Worm (Caenorhabditis elegans) whole organism, L2 larva: Measurements from ENCODE around the gene C06A6.4.
A peak's percentile ranks its signal among the peaks of the same experiment; 100 is the strongest.

Experiments
- C34F6.9 ChIP-seq: fragments of 150-350 bp; optimal IDR thresholded peaks from 2 replicates; lab custom pipeline; 2014; ENCODE audit warnings: missing biosample characterization, missing genetic modification characterization
- F13H6.1 ChIP-seq: sonication (generic microtip); optimal IDR thresholded peaks from 2 replicates; lab custom pipeline; 2016; ENCODE audit warnings: missing genetic modification characterization, missing compliant biosample characterization
- Y55F3AM.14 ChIP-seq: fragments of 200-800 bp; sonication (Bioruptor generic); optimal IDR thresholded peaks from 2 replicates; lab custom pipeline; 2018; ENCODE audit warnings: mild to moderate bottlenecking, missing genetic modification characterization, missing compliant biosample characterization
- ZK546.5 ChIP-seq: sonication (generic microtip); optimal IDR thresholded peaks from 2 replicates; lab custom pipeline; 2017; ENCODE audit warnings: missing biosample characterization, missing genetic modification characterization
- alr-1 ChIP-seq: fragments of 150-350 bp; optimal IDR thresholded peaks from 2 replicates; lab custom pipeline; 2014; ENCODE audit warnings: missing biosample characterization, missing genetic modification characterization
- aly-2 ChIP-seq: fragments of 150-350 bp; optimal IDR thresholded peaks from 2 replicates; lab custom pipeline; 2014; ENCODE audit warnings: missing biosample characterization, missing genetic modification characterization
- blmp-1 ChIP-seq: sonication (generic microtip); optimal IDR thresholded peaks from 2 replicates; lab custom pipeline; 2017; ENCODE audit warnings: missing genetic modification characterization, mild to moderate bottlenecking, missing compliant biosample characterization, antibody characterized with exemption, moderate library complexity; ENCODE audit not compliant: insufficient read depth
- ceh-16 ChIP-seq: fragments of 150-350 bp; optimal IDR thresholded peaks from 2 replicates; lab custom pipeline; 2014; ENCODE audit warnings: missing biosample characterization, missing genetic modification characterization
- crh-2 ChIP-seq: sonication (generic microtip); optimal IDR thresholded peaks from 2 replicates; lab custom pipeline; 2017; ENCODE audit warnings: missing biosample characterization, missing genetic modification characterization
- dmd-4 ChIP-seq: sonication (generic microtip); optimal IDR thresholded peaks from 2 replicates; lab custom pipeline; 2017; ENCODE audit warnings: missing biosample characterization, missing genetic modification characterization
- egl-27 ChIP-seq: sonication (generic microtip); optimal IDR thresholded peaks from 3 replicates; lab custom pipeline; 2017; ENCODE audit warnings: missing biosample characterization, missing genetic modification reagents, missing genetic modification characterization
- elt-1 ChIP-seq: fragments of 150-350 bp; optimal IDR thresholded peaks from 2 replicates; lab custom pipeline; 2014; ENCODE audit warnings: missing biosample characterization, missing genetic modification characterization
- elt-3 ChIP-seq: sonication (generic microtip); optimal IDR thresholded peaks from 2 replicates; lab custom pipeline; 2017; ENCODE audit warnings: missing biosample characterization, missing genetic modification characterization
- fos-1 ChIP-seq: fragments of 150-350 bp; optimal IDR thresholded peaks from 2 replicates; lab custom pipeline; 2014; ENCODE audit warnings: missing biosample characterization, missing genetic modification characterization
- gmeb-1 ChIP-seq: fragments of 150-350 bp; optimal IDR thresholded peaks from 2 replicates; lab custom pipeline; 2014; ENCODE audit warnings: missing biosample characterization, missing genetic modification characterization
- lin-11 ChIP-seq: fragments of 150-350 bp; sonication (generic microtip); optimal IDR thresholded peaks from 2 replicates; lab custom pipeline; 2014; ENCODE audit warnings: missing biosample characterization, missing genetic modification characterization, inconsistent platforms, mixed read lengths
- lin-13 ChIP-seq: fragments of 150-350 bp; optimal IDR thresholded peaks from 2 replicates; lab custom pipeline; 2014; ENCODE audit warnings: missing biosample characterization, missing genetic modification reagents, missing genetic modification characterization
- lin-39 ChIP-seq: fragments of 150-350 bp; optimal IDR thresholded peaks from 2 replicates; lab custom pipeline; 2014; ENCODE audit warnings: missing biosample characterization, missing genetic modification reagents, missing genetic modification characterization
- lsy-2 ChIP-seq, 2 experiments: fragments of 150-350 bp in 1 of 2; sonication (generic microtip) in 1 of 2; optimal IDR thresholded peaks; 2 replicates each; lab custom pipeline; 2014 to 2017; ENCODE audit warnings: missing biosample characterization in 2 of 2, missing genetic modification characterization in 2 of 2
- mab-5 ChIP-seq: fragments of 150-350 bp; optimal IDR thresholded peaks from 2 replicates; lab custom pipeline; 2014; ENCODE audit warnings: missing biosample characterization, missing genetic modification characterization
- mbf-1 ChIP-seq: sonication (generic microtip); optimal IDR thresholded peaks from 2 replicates; lab custom pipeline; 2017; ENCODE audit warnings: missing biosample characterization, missing genetic modification characterization
- mdl-1 ChIP-seq, 2 experiments: fragments of 150-350 bp in 1 of 2; sonication (generic microtip) in 1 of 2; optimal IDR thresholded peaks; 2 replicates each; lab custom pipeline; 2017; ENCODE audit warnings: missing biosample characterization in 2 of 2, missing genetic modification characterization in 2 of 2
- nhr-10 ChIP-seq: sonication (generic microtip); optimal IDR thresholded peaks from 2 replicates; lab custom pipeline; 2017; ENCODE audit warnings: missing biosample characterization, missing genetic modification characterization
- nhr-11 ChIP-seq: fragments of 150-350 bp; optimal IDR thresholded peaks from 2 replicates; lab custom pipeline; 2014; ENCODE audit warnings: missing biosample characterization, missing genetic modification characterization
- nhr-12 ChIP-seq: fragments of 150-350 bp; optimal IDR thresholded peaks from 2 replicates; lab custom pipeline; 2014; ENCODE audit warnings: missing biosample characterization, missing genetic modification characterization
- nhr-129 ChIP-seq: fragments of 150-350 bp; optimal IDR thresholded peaks from 2 replicates; lab custom pipeline; 2014; ENCODE audit warnings: missing biosample characterization, missing genetic modification characterization
- nhr-21 ChIP-seq: fragments of 150-350 bp; optimal IDR thresholded peaks from 2 replicates; lab custom pipeline; 2014; ENCODE audit warnings: missing biosample characterization, missing genetic modification characterization
- nhr-23 ChIP-seq: fragments of 150-350 bp; optimal IDR thresholded peaks from 2 replicates; lab custom pipeline; 2014; ENCODE audit warnings: missing biosample characterization, missing genetic modification reagents, missing genetic modification characterization
- nhr-237 ChIP-seq: fragments of 150-350 bp; optimal IDR thresholded peaks from 2 replicates; lab custom pipeline; 2014; ENCODE audit warnings: missing biosample characterization, missing genetic modification characterization
- nhr-25 ChIP-seq: fragments of 150-350 bp; sonication (generic microtip); optimal IDR thresholded peaks from 3 replicates; lab custom pipeline; 2014; ENCODE audit warnings: missing biosample characterization, missing genetic modification characterization
- nhr-6 ChIP-seq: fragments of 150-350 bp; optimal IDR thresholded peaks from 2 replicates; lab custom pipeline; 2014; ENCODE audit warnings: missing biosample characterization, missing genetic modification characterization
- nhr-77 ChIP-seq: fragments of 150-350 bp; optimal IDR thresholded peaks from 2 replicates; lab custom pipeline; 2014; ENCODE audit warnings: missing biosample characterization, missing genetic modification characterization
- peb-1 ChIP-seq: fragments of 150-350 bp; optimal IDR thresholded peaks from 2 replicates; lab custom pipeline; 2014; ENCODE audit warnings: missing biosample characterization, missing genetic modification characterization
- sem-4 ChIP-seq: fragments of 150-350 bp; optimal IDR thresholded peaks from 2 replicates; lab custom pipeline; 2014; ENCODE audit warnings: missing biosample characterization, missing genetic modification reagents, missing genetic modification characterization
- skn-1 ChIP-seq: sonication (generic microtip); optimal IDR thresholded peaks from 2 replicates; lab custom pipeline; 2017; ENCODE audit warnings: missing biosample characterization, missing genetic modification characterization
- sma-3 ChIP-seq: sonication (generic microtip); optimal IDR thresholded peaks from 2 replicates; lab custom pipeline; 2016; ENCODE audit warnings: missing genetic modification reagents, missing genetic modification characterization, missing compliant biosample characterization
- sma-9 ChIP-seq, 2 experiments: fragments of 150-350 bp in 1 of 2; sonication (generic microtip) in 1 of 2; optimal IDR thresholded peaks; 2 replicates each; lab custom pipeline; 2014 to 2016; ENCODE audit warnings: missing genetic modification characterization in 2 of 2, mild to moderate bottlenecking in 1 of 2, missing biosample characterization in 1 of 2, missing compliant biosample characterization in 1 of 2, missing genetic modification reagents in 1 of 2, moderate library complexity in 1 of 2
- snpc-4 ChIP-seq: fragments of 150-350 bp; optimal IDR thresholded peaks from 2 replicates; lab custom pipeline; 2014; ENCODE audit warnings: missing biosample characterization, missing genetic modification characterization
- unc-39 ChIP-seq: fragments of 150-350 bp; optimal IDR thresholded peaks from 2 replicates; lab custom pipeline; 2014; ENCODE audit warnings: missing biosample characterization, missing genetic modification characterization
- unc-55 ChIP-seq: fragments of 150-350 bp; sonication (generic microtip); optimal IDR thresholded peaks from 3 replicates; lab custom pipeline; 2014; ENCODE audit warnings: missing biosample characterization, missing genetic modification reagents, missing genetic modification characterization
- unc-62 ChIP-seq: fragments of 150-350 bp; optimal IDR thresholded peaks from 2 replicates; lab custom pipeline; 2014; ENCODE audit warnings: missing biosample characterization, missing genetic modification reagents, missing genetic modification characterization
- zag-1 ChIP-seq: fragments of 150-350 bp; optimal IDR thresholded peaks from 2 replicates; lab custom pipeline; 2014; ENCODE audit warnings: missing biosample characterization, missing genetic modification characterization
- ztf-1 ChIP-seq: fragments of 200-800 bp; sonication (Bioruptor generic); conservative IDR thresholded peaks from 2 replicates; pipeline ENCODE4 v1.3.6; 2022; ENCODE audit warnings: missing genetic modification characterization, missing compliant biosample characterization
- ztf-11 ChIP-seq: sonication (generic microtip); optimal IDR thresholded peaks from 2 replicates; lab custom pipeline; 2017; ENCODE audit warnings: missing biosample characterization, missing genetic modification characterization
- ztf-4 ChIP-seq: fragments of 150-350 bp; optimal IDR thresholded peaks from 2 replicates; lab custom pipeline; 2014; ENCODE audit warnings: missing biosample characterization, missing genetic modification characterization

The C06A6.4 gene

DNA sequence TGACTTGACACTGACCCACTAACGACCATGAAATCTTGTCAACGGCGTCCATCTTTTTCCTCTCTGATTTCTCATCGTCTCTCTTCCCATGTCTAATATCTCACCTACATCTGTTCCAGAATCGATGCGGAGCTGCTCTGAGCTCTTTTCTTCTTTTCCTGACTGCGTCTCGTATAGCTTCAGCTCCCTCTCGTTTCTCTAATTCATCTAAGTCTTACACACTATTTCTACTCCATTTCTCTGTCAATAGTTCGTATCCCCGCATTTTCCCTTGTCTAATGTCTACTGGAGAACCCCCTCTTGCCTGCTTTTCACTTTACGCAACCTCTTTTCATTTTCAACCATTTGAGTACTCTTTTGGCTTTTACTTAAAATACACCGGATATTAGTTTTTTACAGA is 11.2 kb downstream of the C06A6.4 start, which contains the start of gene ric-3 (continued):
- TF ChIP-seq nhr-12 (no peak), mbf-1 (tag; lab: Kevin White, UChicago) (no peak), peb-1 (tag; lab: Kevin White, UChicago) (no peak)

DNA sequence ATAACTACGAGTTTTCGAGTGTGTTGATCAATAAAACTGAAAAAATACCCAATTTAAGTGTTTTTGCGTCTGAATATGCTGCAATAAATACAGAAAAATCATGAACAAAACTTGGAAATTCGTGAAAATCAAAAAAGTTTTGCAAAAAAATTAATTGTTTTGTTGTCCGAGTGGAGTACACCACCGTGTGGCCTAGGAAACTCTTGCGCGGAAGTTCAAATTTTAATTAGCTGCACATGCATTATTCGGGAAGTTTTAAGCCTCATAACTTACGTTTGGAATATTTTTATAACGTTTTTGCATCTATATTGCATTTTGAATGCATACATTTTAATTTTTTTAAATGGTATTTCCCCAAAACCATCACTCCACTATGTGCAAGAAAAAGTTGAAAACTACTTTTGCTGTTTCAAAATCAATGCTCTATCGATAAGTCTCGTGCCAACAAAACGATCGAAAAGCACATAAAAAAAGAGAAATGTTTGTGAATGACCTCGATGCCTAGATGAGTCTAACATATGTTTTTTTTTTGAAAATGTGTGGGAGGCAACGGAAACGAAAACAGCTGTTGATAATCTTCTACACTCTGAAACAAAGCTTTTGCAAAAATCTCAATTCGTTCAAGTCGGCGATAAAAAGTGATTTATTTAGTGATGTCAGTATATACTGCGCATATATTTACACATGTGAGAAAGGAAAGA is 12.5 kb downstream of the C06A6.4 start:
- TF ChIP-seq sma-9 (GFP tag; optimal IDR thresholded peaks at IDR 0.05; lab: Kevin White, UChicago) (peak; percentile 16), sma-9 (tag; optimal IDR thresholded peaks at IDR 0.05; lab: Kevin White, UChicago) (no peak), blmp-1 (no peak), nhr-6 (no peak), crh-2 (tag; lab: Kevin White, UChicago) (peak; percentile 20), unc-55 (GFP tag; lab: Kevin White, UChicago) (peak; percentile 41), sem-4 (tag; lab: Kevin White, UChicago) (no peak), sma-3 (GFP tag; lab: Kevin White, UChicago) (peak; percentile 57), lin-13 (GFP tag; lab: Kevin White, UChicago) (no peak), gmeb-1 (tag; lab: Kevin White, UChicago) (peak; percentile 88), nhr-11 (tag; lab: Kevin White, UChicago) (no peak), C34F6.9 (tag; lab: Kevin White, UChicago) (peak; percentile 13), skn-1 (tag; lab: Kevin White, UChicago) (no peak), lsy-2 (tag; optimal IDR thresholded peaks at IDR 0.05; lab: Kevin White, UChicago) (peak in 1 of 2 experiments; percentile 56), nhr-129 (tag; lab: Kevin White, UChicago) (peak; percentile 43)

DNA sequence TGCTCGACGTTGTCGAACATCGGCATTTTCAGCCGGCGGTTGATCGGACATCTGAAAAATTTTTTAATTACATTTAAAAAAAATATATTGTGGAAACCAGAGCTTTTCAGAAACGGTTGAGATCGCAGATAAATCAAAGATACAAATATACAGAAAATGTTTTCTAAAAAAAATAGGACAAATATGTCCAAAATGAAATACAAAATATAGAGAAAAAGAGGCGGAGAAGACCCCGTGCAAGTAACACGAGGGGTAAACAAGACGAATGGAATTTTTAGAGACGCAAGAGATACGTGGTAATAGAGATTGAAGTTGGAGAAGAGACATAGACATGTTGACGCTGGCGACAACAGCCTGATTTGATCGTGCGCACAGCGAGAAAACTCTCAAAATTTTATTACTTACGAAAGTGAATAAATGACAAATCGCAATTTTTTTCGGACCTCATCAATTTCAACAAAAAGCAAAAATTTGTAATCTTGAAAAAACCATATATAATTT is 13.4 kb downstream of the C06A6.4 start, which contains the start of gene cdgs-1:
Gene cdgs-1 (minus strand): TSS at position 51 of the 501 bp plus-strand sequence.
- no peak for TF ChIP-seq blmp-1
- no peak for TF ChIP-seq zag-1
- TF ChIP-seq lin-39 (tag; lab: Kevin White, UChicago), result no peak
- no peak for TF ChIP-seq nhr-6
- no peak for TF ChIP-seq gmeb-1 (tag; lab: Kevin White, UChicago)
- TF ChIP-seq peb-1 (tag; lab: Kevin White, UChicago), result no peak
- TF ChIP-seq nhr-10 (tag; lab: Kevin White, UChicago), result no peak
- TF ChIP-seq alr-1, result no peak
- TF ChIP-seq ceh-16 (tag; lab: Kevin White, UChicago), result no peak
- TF ChIP-seq skn-1 (tag; lab: Kevin White, UChicago), result no peak
- no peak for TF ChIP-seq lin-11 (tag; lab: Kevin White, UChicago)
- peak; percentile 75 for TF ChIP-seq crh-2 (tag; lab: Kevin White, UChicago)
- TF ChIP-seq egl-27 (tag; lab: Kevin White, UChicago), result no peak
- TF ChIP-seq mab-5 (tag; lab: Kevin White, UChicago), result no peak
- no peak for TF ChIP-seq elt-3 (tag; lab: Kevin White, UChicago)
- peak; percentile 19 for TF ChIP-seq F13H6.1
- TF ChIP-seq sma-3 (GFP tag; lab: Kevin White, UChicago), result no peak
- TF ChIP-seq dmd-4 (tag; lab: Kevin White, UChicago), result no peak
- no peak for TF ChIP-seq aly-2
- TF ChIP-seq sem-4 (tag; lab: Kevin White, UChicago), result no peak
- no peak for TF ChIP-seq nhr-11 (tag; lab: Kevin White, UChicago)
- TF ChIP-seq ztf-1 (GFP tag; lab: Robert Waterston, UW), result no peak
- no peak for TF ChIP-seq nhr-237 (tag; lab: Kevin White, UChicago)
- TF ChIP-seq lin-13 (GFP tag; lab: Kevin White, UChicago), result no peak
- TF ChIP-seq fos-1 (tag; lab: Kevin White, UChicago), result peak; percentile 20
- no peak for TF ChIP-seq unc-39
- peak; percentile 63 for TF ChIP-seq sma-9 (GFP tag; optimal IDR thresholded peaks at IDR 0.05; lab: Kevin White, UChicago)
- no peak for TF ChIP-seq sma-9 (tag; optimal IDR thresholded peaks at IDR 0.05; lab: Kevin White, UChicago)
- TF ChIP-seq nhr-23, result no peak
- no peak for TF ChIP-seq snpc-4 (tag; lab: Kevin White, UChicago)
- peak; percentile 62 to 64 for TF ChIP-seq mdl-1 (tag; optimal IDR thresholded peaks at IDR 0.05; lab: Kevin White, UChicago)
- TF ChIP-seq ztf-4 (tag; lab: Kevin White, UChicago), result no peak
- no peak for TF ChIP-seq nhr-77 (tag; lab: Kevin White, UChicago)
- TF ChIP-seq nhr-12, result no peak
- TF ChIP-seq elt-1 (tag; lab: Kevin White, UChicago), result no peak
- peak; percentile 77 for TF ChIP-seq nhr-129 (tag; lab: Kevin White, UChicago)
- peak; percentile 73 for TF ChIP-seq C34F6.9 (tag; lab: Kevin White, UChicago)
- TF ChIP-seq lsy-2 (tag; optimal IDR thresholded peaks at IDR 0.05; lab: Kevin White, UChicago), result peak in 1 of 2 experiments; percentile 59
- TF ChIP-seq nhr-25, result peak; percentile 30
- no peak for TF ChIP-seq ZK546.5
- TF ChIP-seq nhr-21 (tag; lab: Kevin White, UChicago), result no peak
- no peak for TF ChIP-seq ztf-11 (tag; lab: Kevin White, UChicago)
- TF ChIP-seq unc-62 (GFP tag; lab: Kevin White, UChicago), result no peak
- TF ChIP-seq unc-55 (GFP tag; lab: Kevin White, UChicago), result peak; percentile 57
- TF ChIP-seq mbf-1 (tag; lab: Kevin White, UChicago), result no peak
- TF ChIP-seq Y55F3AM.14 (GFP tag; lab: Kevin White, UChicago), result no peak
